Fruit fly (Drosophila melanogaster): ENCODE results near the gene CG14073.
A peak's percentile ranks its signal among the peaks of the same experiment; 100 is the strongest.

Gene CG14073

DNA sequence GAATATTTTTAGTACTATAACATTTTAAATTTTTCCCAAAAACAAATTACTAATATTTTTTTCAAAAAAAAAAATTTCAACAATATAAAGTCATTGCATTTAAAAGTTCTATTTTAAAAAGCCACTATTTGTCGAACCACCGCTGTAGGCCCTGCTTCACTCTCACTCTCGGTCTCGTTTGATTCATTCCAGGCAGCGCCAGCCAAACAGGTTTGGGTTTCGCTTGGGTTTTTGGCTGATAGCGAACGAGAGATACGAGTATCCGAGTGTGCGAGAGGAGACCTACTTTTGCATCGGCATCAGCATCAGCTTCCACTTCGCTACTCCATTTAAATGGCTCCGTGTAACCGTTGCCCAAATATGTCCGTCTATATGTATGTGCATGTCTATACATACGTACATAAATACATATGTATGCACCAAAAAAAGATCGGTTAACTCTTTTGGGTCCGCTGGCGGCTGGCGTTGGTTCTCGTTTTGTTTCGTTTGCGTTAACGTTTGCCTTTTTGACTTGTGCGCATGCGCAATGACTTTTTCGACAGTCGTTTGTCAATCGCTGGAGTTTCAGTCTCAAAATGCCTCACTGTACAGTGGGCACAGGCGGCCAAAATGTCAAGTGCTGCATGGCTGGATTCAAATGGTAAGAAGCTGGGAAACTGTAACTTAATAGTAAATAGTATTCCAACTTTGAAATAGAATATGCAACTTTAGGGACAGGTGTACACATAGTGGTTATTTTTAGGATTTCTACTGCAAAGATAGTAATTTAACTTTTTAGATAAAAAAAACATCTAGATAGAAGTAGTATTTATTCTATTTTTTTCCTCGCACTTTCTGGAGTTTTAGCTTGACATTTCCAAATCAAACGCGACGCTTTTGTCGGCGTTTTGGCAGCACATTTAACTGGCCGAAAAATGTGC is 51.4 kb downstream of the CG14073 start (continued):
- TF ChIP-seq schlank (tag; optimal IDR thresholded peaks at IDR 0.05) = no peak
- no peak for TF ChIP-seq Sry-δ (GFP tag; optimal IDR thresholded peaks at IDR 0.05)
- TF ChIP-seq dysf (GFP tag; IDR thresholded peaks at IDR 0.05) = peak; percentile 84
- TF ChIP-seq sna (GFP tag; IDR thresholded peaks at IDR 0.05; ENCODE audit: partially characterized antibody) = no peak
- TF ChIP-seq CG18764 (GFP tag; optimal IDR thresholded peaks at IDR 0.05) = peak; percentile 6
- TF ChIP-seq CG7745 (tag; optimal IDR thresholded peaks at IDR 0.05) = no peak
- peak; percentile 38 for TF ChIP-seq CG16863 (GFP tag; optimal IDR thresholded peaks at IDR 0.05)
- no peak for TF ChIP-seq Dip2 (GFP tag; IDR thresholded peaks at IDR 0.05)
- peak; percentile 42 for TF ChIP-seq CHES-1-like (GFP tag; optimal IDR thresholded peaks at IDR 0.05)
- TF ChIP-seq Gsc (GFP tag; IDR thresholded peaks at IDR 0.05) = no peak
- TF ChIP-seq CG12744 (GFP tag; optimal IDR thresholded peaks at IDR 0.05) = no peak
- TF ChIP-seq Hey (tag; optimal IDR thresholded peaks at IDR 0.05) = no peak
- TF ChIP-seq CG2889 (GFP tag; IDR thresholded peaks at IDR 0.05) = peak; percentile 59; the same call in 1 of the 3 replicates
- TF ChIP-seq Eip74EF (GFP tag; optimal IDR thresholded peaks at IDR 0.05) = peak in 1 of 2 experiments; percentile 56
- peak; percentile 48; the same call in 1 of the 2 replicates for TF ChIP-seq CG11696 (GFP tag; IDR thresholded peaks at IDR 0.05)
- no peak for TF ChIP-seq CG6175 (GFP tag; IDR thresholded peaks at IDR 0.05)
- no peak for TF ChIP-seq hkb (optimal IDR thresholded peaks at IDR 0.05)
- TF ChIP-seq hkb (GFP tag; IDR thresholded peaks at IDR 0.05) = peak; percentile 87
- TF ChIP-seq CG15011 (GFP tag; optimal IDR thresholded peaks at IDR 0.05) = peak; percentile 69
- TF ChIP-seq row (GFP tag; IDR thresholded peaks at IDR 0.05) = peak; percentile 79
- no peak for TF ChIP-seq CTCF (GFP tag; optimal IDR thresholded peaks at IDR 0.05)
- peak; percentile 12 for TF ChIP-seq CG15601 (tag; optimal IDR thresholded peaks at IDR 0.05)
- no peak for TF ChIP-seq wdn (GFP tag; IDR thresholded peaks at IDR 0.05)
- TF ChIP-seq bigmax (GFP tag; optimal IDR thresholded peaks at IDR 0.05) = no peak
- TF ChIP-seq Dref (GFP tag; IDR thresholded peaks at IDR 0.05) = no peak
- no peak for TF ChIP-seq Lhr (GFP tag; optimal IDR thresholded peaks at IDR 0.05)
- TF ChIP-seq Camta (GFP tag; optimal IDR thresholded peaks at IDR 0.05) = peak; percentile 8
- TF ChIP-seq otp (GFP tag; IDR thresholded peaks at IDR 0.05) = peak; percentile 51; the same call in 1 of the 3 replicates
- peak; percentile 23 for TF ChIP-seq zfh2 (GFP tag; optimal IDR thresholded peaks at IDR 0.05)
- TF ChIP-seq usp (GFP tag; optimal IDR thresholded peaks at IDR 0.05) = no peak
- TF ChIP-seq aop (GFP tag; IDR thresholded peaks at IDR 0.05) = no peak
- TF ChIP-seq CG13287 (GFP tag; IDR thresholded peaks at IDR 0.05; ENCODE audit: partially characterized antibody) = peak; percentile 29; the same call in 1 of the 2 replicates
- no peak for TF ChIP-seq fd64A (GFP tag; optimal IDR thresholded peaks at IDR 0.05)
- no peak for TF ChIP-seq CG1024 (GFP tag; IDR thresholded peaks at IDR 0.05)
- no peak for TF ChIP-seq trh (GFP tag; optimal IDR thresholded peaks at IDR 0.05)
- peak; percentile 44 for TF ChIP-seq gcm2 (GFP tag; optimal IDR thresholded peaks at IDR 0.05)
- no peak for TF ChIP-seq Opbp (GFP tag; IDR thresholded peaks at IDR 0.05; ENCODE audit: partially characterized antibody)
- TF ChIP-seq Rfx (GFP tag; IDR thresholded peaks at IDR 0.05) = peak; percentile 66
- no peak for TF ChIP-seq repo (GFP tag; optimal IDR thresholded peaks at IDR 0.05)
- no peak for TF ChIP-seq GATAe (GFP tag; conservative IDR thresholded peaks at IDR 0.05)
- TF ChIP-seq CG14860 (GFP tag; IDR thresholded peaks at IDR 0.05; ENCODE audit: partially characterized antibody) = no peak
- no peak for TF ChIP-seq dmrt11E (tag; optimal IDR thresholded peaks at IDR 0.05)
- TF ChIP-seq Hmx (GFP tag; optimal IDR thresholded peaks at IDR 0.05) = no peak
- peak; percentile 87 for TF ChIP-seq Ets65A (GFP tag)
- no peak for TF ChIP-seq HmgD (GFP tag; optimal IDR thresholded peaks at IDR 0.05)
- peak; percentile 50 for TF ChIP-seq cg (GFP tag; optimal IDR thresholded peaks at IDR 0.05)
- peak; percentile 50; the same call in 2 of the 3 replicates for TF ChIP-seq H15 (GFP tag; IDR thresholded peaks at IDR 0.05)
- TF ChIP-seq CG2678 (tag; optimal IDR thresholded peaks at IDR 0.05) = peak; percentile 89
- no peak for TF ChIP-seq CG12236 (GFP tag; optimal IDR thresholded peaks at IDR 0.05)
- peak; percentile 73 for TF ChIP-seq wor (GFP tag; IDR thresholded peaks at IDR 0.05)

All from whole organism, embryonic.